Worm (Caenorhabditis elegans): ENCODE data around the gene F09E5.8.
"Not testable (repeated sequence)": the region's sequence is repeated elsewhere in the genome, so short reads cannot be mapped to it uniquely, and the experiment has no call there.

Gene F09E5.8

ce11 chrII:5350357-5350756 lies at the start of gene F09E5.8:
F09E5.8 (plus strand) TSS chrII:5350669.
- not testable (repeated sequence) for TF ChIP-seq pha-4, lin-13, zip-8 (tag; optimal IDR thresholded peaks at IDR 0.05)

ce11 chrII:5301810-5302209 lies 48.7 kb upstream of the F09E5.8 start:
- no peak for TF ChIP-seq flh-1 (GFP tag; optimal IDR thresholded peaks at IDR 0.05)
- TF ChIP-seq ztf-11 (tag; optimal IDR thresholded peaks at IDR 0.05), result no peak
- no peak for TF ChIP-seq unc-39 (tag; optimal IDR thresholded peaks at IDR 0.05)
- TF ChIP-seq snpc-4 (tag; optimal IDR thresholded peaks at IDR 0.05), result no peak
- TF ChIP-seq nhr-2 (tag; optimal IDR thresholded peaks at IDR 0.05), result no peak
- TF ChIP-seq cnd-1 (tag; optimal IDR thresholded peaks at IDR 0.05), result no peak
- no peak for TF ChIP-seq pha-4 (tag; optimal IDR thresholded peaks at IDR 0.05)
- TF ChIP-seq ceh-39 (tag; optimal IDR thresholded peaks at IDR 0.05), result no peak
- no peak for TF ChIP-seq zip-8 (tag; optimal IDR thresholded peaks at IDR 0.05)
- no peak for TF ChIP-seq ces-1 (GFP tag; optimal IDR thresholded peaks at IDR 0.05)
- TF ChIP-seq nhr-76 (tag; optimal IDR thresholded peaks at IDR 0.05), result no peak
- TF ChIP-seq sem-2 (GFP tag; optimal IDR thresholded peaks at IDR 0.05), result no peak
- no peak for TF ChIP-seq elt-3 (tag; optimal IDR thresholded peaks at IDR 0.05)
- no peak for TF ChIP-seq ham-2 (GFP tag; optimal IDR thresholded peaks at IDR 0.05)

- no peak for TF ChIP-seq nhr-76 (tag; optimal IDR thresholded peaks at IDR 0.05)
- TF ChIP-seq hlh-1 (tag; optimal IDR thresholded peaks at IDR 0.05), result no peak
- TF ChIP-seq cnd-1 (tag; optimal IDR thresholded peaks at IDR 0.05), result no peak
- no peak for TF ChIP-seq nhr-28 (tag; optimal IDR thresholded peaks at IDR 0.05)
- TF ChIP-seq ztf-11 (tag; optimal IDR thresholded peaks at IDR 0.05), result no peak
- no peak for TF ChIP-seq zip-8 (tag; optimal IDR thresholded peaks at IDR 0.05)
- TF ChIP-seq elt-3 (tag; optimal IDR thresholded peaks at IDR 0.05), result no peak
- no peak for TF ChIP-seq ceh-43 (GFP tag; optimal IDR thresholded peaks at IDR 0.05)
- TF ChIP-seq pha-4 (tag; optimal IDR thresholded peaks at IDR 0.05), result no peak
- TF ChIP-seq blmp-1 (tag; optimal IDR thresholded peaks at IDR 0.05), result no peak
- no peak for TF ChIP-seq sptf-1 (tag; optimal IDR thresholded peaks at IDR 0.05)
- no peak for TF ChIP-seq ces-1 (GFP tag; optimal IDR thresholded peaks at IDR 0.05)
- no peak for TF ChIP-seq lin-32 (GFP tag; optimal IDR thresholded peaks at IDR 0.05)
- TF ChIP-seq tbx-8 (GFP tag; optimal IDR thresholded peaks at IDR 0.05), result no peak
- no peak for TF ChIP-seq sem-2 (GFP tag; optimal IDR thresholded peaks at IDR 0.05)
These were observed 45.3 kb upstream of the F09E5.8 start for ce11 chrII:5305121-5305520.

- TF ChIP-seq unc-39 (tag; optimal IDR thresholded peaks at IDR 0.05) (no peak), nhr-2 (tag; optimal IDR thresholded peaks at IDR 0.05) (no peak), sem-2 (GFP tag; optimal IDR thresholded peaks at IDR 0.05) (no peak), ztf-11 (tag; optimal IDR thresholded peaks at IDR 0.05) (no peak), lin-32 (GFP tag; optimal IDR thresholded peaks at IDR 0.05) (no peak), nhr-12 (tag; optimal IDR thresholded peaks at IDR 0.05) (no peak), hlh-1 (tag; optimal IDR thresholded peaks at IDR 0.05) (no peak), elt-1 (tag; optimal IDR thresholded peaks at IDR 0.05; ENCODE audit: borderline replicate concordance, insufficient read depth) (no peak), zip-8 (tag; optimal IDR thresholded peaks at IDR 0.05) (no peak)
These were observed 44.3 kb upstream of the F09E5.8 start for ce11 chrII:5306197-5306596.

- TF ChIP-seq ces-1 (GFP tag; optimal IDR thresholded peaks at IDR 0.05), result no peak
- TF ChIP-seq unc-120 (tag; optimal IDR thresholded peaks at IDR 0.05; ENCODE audit: poor library complexity, severe bottlenecking), result no peak
- TF ChIP-seq ham-2 (GFP tag; optimal IDR thresholded peaks at IDR 0.05), result no peak
- TF ChIP-seq nhr-76 (tag; optimal IDR thresholded peaks at IDR 0.05), result no peak
- TF ChIP-seq elt-1 (tag; optimal IDR thresholded peaks at IDR 0.05; ENCODE audit: borderline replicate concordance, insufficient read depth), result no peak
- TF ChIP-seq unc-62 (GFP tag; optimal IDR thresholded peaks at IDR 0.05), result no peak
These were observed 43.3 kb upstream of the F09E5.8 start for ce11 chrII:5307203-5307602.

DNA sequence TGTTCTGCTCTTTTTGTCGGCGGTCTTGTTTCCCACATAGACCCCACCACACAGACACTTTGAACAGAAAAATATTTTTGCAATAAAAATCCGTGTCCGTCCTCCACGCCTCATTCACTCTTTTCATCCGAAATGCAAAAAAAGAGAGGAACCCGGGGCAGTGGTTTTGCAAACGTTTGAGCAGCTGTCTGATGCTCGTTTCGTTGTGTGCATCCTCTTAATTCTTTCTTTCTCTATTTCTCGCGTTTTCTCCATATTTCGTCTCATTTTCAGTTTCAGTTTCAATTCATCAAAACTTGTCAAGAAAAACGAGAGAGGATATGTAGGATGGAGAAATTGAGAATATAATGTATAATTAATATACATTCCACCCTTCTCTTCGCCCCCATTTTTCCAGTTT lies 41.5 kb upstream of the F09E5.8 start:
- TF ChIP-seq snpc-4 (tag; optimal IDR thresholded peaks at IDR 0.05) (no peak), hlh-1 (tag; optimal IDR thresholded peaks at IDR 0.05) (peak; percentile 72), unc-39 (tag; optimal IDR thresholded peaks at IDR 0.05) (no peak)

DNA sequence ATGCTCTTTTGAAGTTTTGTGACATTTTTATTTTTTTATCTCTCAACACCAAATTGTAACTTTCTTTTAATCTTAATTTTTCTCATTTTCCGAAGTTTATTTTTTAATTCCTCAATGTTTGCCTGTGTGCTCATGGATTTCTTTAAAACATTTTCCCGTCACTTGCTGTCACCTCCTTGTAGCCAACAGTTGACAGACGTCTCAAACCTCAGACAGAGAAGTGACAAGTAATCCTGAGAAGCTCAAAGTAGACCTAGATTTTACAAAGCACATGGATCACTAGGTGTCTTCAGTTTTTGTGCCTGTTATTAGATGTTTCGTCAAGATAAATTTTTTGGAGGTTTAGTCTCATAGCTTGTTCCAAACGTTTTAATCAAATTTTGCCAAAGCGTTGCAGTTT lies 40.7 kb upstream of the F09E5.8 start:
- no peak for TF ChIP-seq M03D4.4 (tag; optimal IDR thresholded peaks at IDR 0.05)
- TF ChIP-seq elt-3 (tag; optimal IDR thresholded peaks at IDR 0.05), result no peak
- no peak for TF ChIP-seq zip-8 (tag; optimal IDR thresholded peaks at IDR 0.05)
- TF ChIP-seq ceh-43 (GFP tag; optimal IDR thresholded peaks at IDR 0.05), result no peak
- no peak for TF ChIP-seq mab-5 (tag; optimal IDR thresholded peaks at IDR 0.05)
- no peak for TF ChIP-seq nhr-28 (tag; optimal IDR thresholded peaks at IDR 0.05)
- no peak for TF ChIP-seq sem-2 (GFP tag; optimal IDR thresholded peaks at IDR 0.05)
- TF ChIP-seq unc-120 (tag; optimal IDR thresholded peaks at IDR 0.05; ENCODE audit: poor library complexity, severe bottlenecking), result no peak
- no peak for TF ChIP-seq hlh-1 (tag; optimal IDR thresholded peaks at IDR 0.05)
- no peak for TF ChIP-seq lin-32 (GFP tag; optimal IDR thresholded peaks at IDR 0.05)
- no peak for TF ChIP-seq bed-3 (GFP tag; optimal IDR thresholded peaks at IDR 0.05)
- no peak for TF ChIP-seq tbx-8 (GFP tag; optimal IDR thresholded peaks at IDR 0.05)
- TF ChIP-seq pha-4 (tag; optimal IDR thresholded peaks at IDR 0.05), result no peak
- TF ChIP-seq nhr-76 (tag; optimal IDR thresholded peaks at IDR 0.05), result no peak
- TF ChIP-seq flh-1 (GFP tag; optimal IDR thresholded peaks at IDR 0.05), result no peak
- no peak for TF ChIP-seq lin-13 (tag; optimal IDR thresholded peaks at IDR 0.05)
- no peak for TF ChIP-seq unc-39 (tag; optimal IDR thresholded peaks at IDR 0.05)

Measured in whole organism, mixed stage, embryonic.